Fruit fly (Drosophila melanogaster): Measurements from ENCODE around the gene nAChRalpha7.

dm6 chrX:19375450-19375849 lies 27.2 kb upstream of the nAChRalpha7 start:
- TF ChIP-seq esn (GFP tag; optimal IDR thresholded peaks at IDR 0.05): no peak
- TF ChIP-seq CG11902 (GFP tag; optimal IDR thresholded peaks at IDR 0.05): no peak
- TF ChIP-seq CG1621 (tag; optimal IDR thresholded peaks at IDR 0.05): no peak
- no peak for TF ChIP-seq pdm3 (GFP tag; optimal IDR thresholded peaks at IDR 0.05)
- TF ChIP-seq CG16779 (tag; optimal IDR thresholded peaks at IDR 0.05): no peak
- no peak for TF ChIP-seq Sox15 (GFP tag; optimal IDR thresholded peaks at IDR 0.05)
